Fruit fly (Drosophila melanogaster) whole organism, embryonic: ENCODE data around the gene CG43915.

Experiments
- CG10267 ChIP-seq: fragments of 200-800 bp; sonication (Bioruptor generic); optimal IDR thresholded peaks from 2 replicates; lab custom pipeline; 2018; ENCODE audit warnings: missing biosample characterization, mild to moderate bottlenecking, missing genetic modification characterization, moderate library complexity
- CG10274 ChIP-seq: fragments of 200-800 bp; sonication (Bioruptor generic); optimal IDR thresholded peaks from 3 replicates; lab custom pipeline; 2017; ENCODE audit warnings: missing biosample characterization, mild to moderate bottlenecking, missing genetic modification characterization
- CG12659 ChIP-seq: fragments of 200-800 bp; sonication (Bioruptor generic); optimal IDR thresholded peaks from 3 replicates; lab custom pipeline; 2017; ENCODE audit warnings: mild to moderate bottlenecking, missing biosample characterization, missing genetic modification reagents, missing genetic modification characterization
- CG14667 ChIP-seq: fragments of 200-800 bp; sonication (Bioruptor generic); IDR thresholded peaks from 2 replicates; pipeline ENCODE4 v1.3.6; 2022; ENCODE audit warnings: missing biosample characterization, missing genetic modification characterization
- CG1529 ChIP-seq: fragments of 200-800 bp; sonication (Bioruptor generic); optimal IDR thresholded peaks from 3 replicates; lab custom pipeline; 2018; ENCODE audit warnings: missing biosample characterization, missing genetic modification characterization
- CG15696 ChIP-seq: fragments of 200-800 bp; sonication (Bioruptor generic); optimal IDR thresholded peaks from 2 replicates; lab custom pipeline; 2019; ENCODE audit warnings: missing biosample characterization, mild to moderate bottlenecking, missing genetic modification characterization, moderate library complexity
- CG17328 ChIP-seq: fragments of 200-800 bp; sonication (Bioruptor generic); IDR thresholded peaks from 2 replicates; pipeline ENCODE4 v1.3.6; 2022; ENCODE audit warnings: missing biosample characterization, missing genetic modification characterization
- CG1792 ChIP-seq: fragments of 200-800 bp; sonication (Bioruptor generic); optimal IDR thresholded peaks from 2 replicates; lab custom pipeline; 2016; ENCODE audit warnings: missing biosample characterization, missing genetic modification characterization
- CG2202 ChIP-seq: fragments of 200-800 bp; sonication (Bioruptor generic); optimal IDR thresholded peaks from 2 replicates; lab custom pipeline; 2018; ENCODE audit warnings: missing biosample characterization, mild to moderate bottlenecking, missing genetic modification characterization
- CG2875 ChIP-seq: fragments of 200-800 bp; sonication (Bioruptor generic); optimal IDR thresholded peaks from 2 replicates; lab custom pipeline; 2017; ENCODE audit warnings: missing biosample characterization, mild to moderate bottlenecking, missing genetic modification characterization, missing genetic modification reagents
- CG2889 ChIP-seq: fragments of 200-800 bp; sonication (Bioruptor generic); IDR thresholded peaks from 3 replicates; pipeline ENCODE4 v1.3.6; 2022; ENCODE audit warnings: missing biosample characterization, missing genetic modification characterization
- CG32532 ChIP-seq: fragments of 200-800 bp; sonication (Bioruptor generic); IDR thresholded peaks from 2 replicates; pipeline ENCODE4 v1.3.6; 2022; ENCODE audit warnings: missing biosample characterization, missing genetic modification characterization
- CG6683 ChIP-seq: fragments of 200-800 bp; sonication (Bioruptor generic); optimal IDR thresholded peaks from 2 replicates; lab custom pipeline; 2017; ENCODE audit warnings: missing biosample characterization, mild to moderate bottlenecking, missing genetic modification characterization, missing genetic modification reagents
- CG9817 ChIP-seq: fragments of 200-800 bp; sonication (Bioruptor generic); optimal IDR thresholded peaks from 2 replicates; lab custom pipeline; 2018; ENCODE audit warnings: missing biosample characterization, mild to moderate bottlenecking, missing genetic modification characterization, moderate library complexity
- CoRest ChIP-seq: fragments of 200-800 bp; sonication (Bioruptor generic); optimal IDR thresholded peaks from 3 replicates; lab custom pipeline; 2018; ENCODE audit warnings: missing biosample characterization, mild to moderate bottlenecking, missing genetic modification characterization, moderate library complexity
- Dad ChIP-seq: fragments of 200-800 bp; sonication (Bioruptor generic); optimal IDR thresholded peaks from 3 replicates; lab custom pipeline; 2016; ENCODE audit warnings: missing biosample characterization, missing genetic modification characterization
- Dll ChIP-seq: fragments of 200-800 bp; sonication (Bioruptor generic); IDR thresholded peaks from 4 replicates; pipeline ENCODE4 v1.3.6; 2022; ENCODE audit warnings: missing biosample characterization, missing genetic modification characterization; ENCODE audit not compliant: partially characterized antibody
- Doc2 ChIP-seq: fragments of 200-800 bp; sonication (Bioruptor generic); IDR thresholded peaks from 2 replicates; pipeline ENCODE4 v1.3.6; 2022; ENCODE audit warnings: missing biosample characterization, missing genetic modification characterization
- H15 ChIP-seq: fragments of 200-800 bp; sonication (Bioruptor generic); IDR thresholded peaks from 3 replicates; pipeline ENCODE4 v1.3.6; 2022; ENCODE audit warnings: missing biosample characterization, missing genetic modification characterization
- HLHmδ ChIP-seq: fragments of 200-800 bp; sonication (Bioruptor generic); optimal IDR thresholded peaks from 2 replicates; lab custom pipeline; 2018; ENCODE audit warnings: missing biosample characterization, mild to moderate bottlenecking, missing genetic modification characterization, moderate library complexity
- Hr3 ChIP-seq: fragments of 200-800 bp; sonication (Bioruptor generic); optimal IDR thresholded peaks from 3 replicates; lab custom pipeline; 2016; ENCODE audit warnings: missing biosample characterization, missing genetic modification characterization
- Hr78 ChIP-seq, 2 experiments: fragments of 200-800 bp in 1 of 2; fragments of >200 bp in 1 of 2; sonication (Bioruptor generic) in 1 of 2; optimal IDR thresholded peaks; 2 replicates each; lab custom pipeline; 2017 to 2019; ENCODE audit warnings: missing biosample characterization in 2 of 2, missing genetic modification characterization in 2 of 2, mild to moderate bottlenecking in 1 of 2, moderate library complexity in 1 of 2
- Jarid2 ChIP-seq: fragments of 200-800 bp; sonication (Bioruptor generic); optimal IDR thresholded peaks from 3 replicates; lab custom pipeline; 2017; ENCODE audit warnings: mild to moderate bottlenecking, missing biosample characterization, missing genetic modification reagents, missing genetic modification characterization
- Lim3 ChIP-seq: fragments of 200-800 bp; sonication (Bioruptor generic); IDR thresholded peaks from 2 replicates; pipeline ENCODE4 v1.3.6; 2022; ENCODE audit warnings: missing biosample characterization, missing genetic modification characterization
- Max ChIP-seq: fragments of 200-800 bp; sonication (Bioruptor generic); optimal IDR thresholded peaks from 2 replicates; lab custom pipeline; 2016; ENCODE audit warnings: missing biosample characterization, mild to moderate bottlenecking, missing genetic modification characterization
- Nf-YC ChIP-seq: fragments of 200-800 bp; optimal IDR thresholded peaks from 3 replicates; lab custom pipeline; 2019; ENCODE audit warnings: missing biosample characterization, mild to moderate bottlenecking, missing genetic modification characterization, moderate library complexity
- Oaz ChIP-seq: fragments of 200-800 bp; sonication (Bioruptor generic); IDR thresholded peaks from 2 replicates; pipeline ENCODE4 v1.3.6; 2022; ENCODE audit warnings: missing biosample characterization, missing genetic modification characterization
- Oli ChIP-seq: fragments of 200-800 bp; sonication (Bioruptor generic); optimal IDR thresholded peaks from 2 replicates; lab custom pipeline; 2018; ENCODE audit warnings: missing biosample characterization, mild to moderate bottlenecking, missing genetic modification characterization, moderate library complexity
- PHDP ChIP-seq: fragments of 200-800 bp; sonication (Bioruptor generic); optimal IDR thresholded peaks from 3 replicates; lab custom pipeline; 2018; ENCODE audit warnings: missing biosample characterization, mild to moderate bottlenecking, missing genetic modification characterization, moderate library complexity
- amos ChIP-seq: fragments of 200-800 bp; sonication (Bioruptor generic); IDR thresholded peaks from 2 replicates; pipeline ENCODE4 v1.3.6; 2022; ENCODE audit warnings: missing biosample characterization, missing genetic modification characterization; ENCODE audit not compliant: partially characterized antibody
- ara ChIP-seq: fragments of 200-800 bp; sonication (Bioruptor generic); IDR thresholded peaks from 2 replicates; pipeline ENCODE4 v1.3.6; 2022; ENCODE audit warnings: missing biosample characterization, missing genetic modification characterization
- cad ChIP-seq: fragments of >200 bp; optimal IDR thresholded peaks from 2 replicates; lab custom pipeline; 2017; ENCODE audit warnings: missing biosample characterization, missing genetic modification characterization
- dmrt11E ChIP-seq: fragments of 200-800 bp; sonication (Bioruptor generic); optimal IDR thresholded peaks from 3 replicates; lab custom pipeline; 2018; ENCODE audit warnings: missing biosample characterization, mild to moderate bottlenecking, missing genetic modification characterization, moderate library complexity
- eve ChIP-seq, 2 experiments: fragments of >200 bp; optimal IDR thresholded peaks; 2 replicates each; lab custom pipeline; 2017; ENCODE audit warnings: missing biosample characterization in 2 of 2, missing genetic modification characterization in 2 of 2
- fd102C ChIP-seq: fragments of 200-800 bp; sonication (Bioruptor generic); optimal IDR thresholded peaks from 2 replicates; lab custom pipeline; 2018; ENCODE audit warnings: missing biosample characterization, mild to moderate bottlenecking, missing genetic modification characterization, moderate library complexity
- fd3F ChIP-seq: fragments of 200-800 bp; sonication (Bioruptor generic); optimal IDR thresholded peaks from 2 replicates; lab custom pipeline; 2018; ENCODE audit warnings: missing biosample characterization, mild to moderate bottlenecking, missing genetic modification characterization, moderate library complexity
- fu2 ChIP-seq: fragments of 200-800 bp; sonication (Bioruptor generic); optimal IDR thresholded peaks from 2 replicates; lab custom pipeline; 2016; ENCODE audit warnings: missing biosample characterization, missing genetic modification characterization
- hb ChIP-seq: fragments of 200-800 bp; sonication (Bioruptor generic); IDR thresholded peaks from 3 replicates; pipeline ENCODE4 v1.3.6; 2022; ENCODE audit warnings: missing biosample characterization, missing genetic modification characterization; ENCODE audit not compliant: partially characterized antibody
- hbn ChIP-seq: fragments of 200-800 bp; sonication (Bioruptor generic); IDR thresholded peaks from 2 replicates; pipeline ENCODE4 v1.3.6; 2022; ENCODE audit warnings: missing biosample characterization, missing genetic modification characterization; ENCODE audit not compliant: partially characterized antibody
- ind ChIP-seq: fragments of 200-800 bp; sonication (Bioruptor generic); optimal IDR thresholded peaks from 3 replicates; lab custom pipeline; 2016; ENCODE audit warnings: missing biosample characterization, missing genetic modification characterization
- jing ChIP-seq: fragments of 200-800 bp; sonication (Bioruptor generic); optimal IDR thresholded peaks from 2 replicates; lab custom pipeline; 2018; ENCODE audit warnings: missing biosample characterization, mild to moderate bottlenecking, missing genetic modification characterization
- kay ChIP-seq: fragments of 200-800 bp; sonication (Bioruptor generic); optimal IDR thresholded peaks from 2 replicates; lab custom pipeline; 2016; ENCODE audit warnings: missing biosample characterization, missing genetic modification characterization
- kni ChIP-seq: fragments of 200-800 bp; sonication (Bioruptor generic); optimal IDR thresholded peaks from 3 replicates; lab custom pipeline; 2017; ENCODE audit warnings: mild to moderate bottlenecking, missing biosample characterization, missing genetic modification reagents, missing genetic modification characterization
- knrl ChIP-seq: fragments of 200-800 bp; sonication (Bioruptor generic); IDR thresholded peaks from 3 replicates; pipeline ENCODE4 v1.3.6; 2022; ENCODE audit warnings: missing biosample characterization, missing genetic modification characterization; ENCODE audit not compliant: partially characterized antibody
- odd ChIP-seq: fragments of 200-800 bp; sonication (Bioruptor generic); optimal IDR thresholded peaks from 2 replicates; lab custom pipeline; 2017; ENCODE audit warnings: missing biosample characterization, mild to moderate bottlenecking, missing genetic modification characterization
- pb ChIP-seq: fragments of 200-800 bp; sonication (Bioruptor generic); optimal IDR thresholded peaks from 3 replicates; lab custom pipeline; 2016; ENCODE audit warnings: missing biosample characterization, missing genetic modification characterization
- phol ChIP-seq: fragments of 200-800 bp; sonication (Bioruptor generic); optimal IDR thresholded peaks from 3 replicates; lab custom pipeline; 2018; ENCODE audit warnings: missing biosample characterization, mild to moderate bottlenecking, missing genetic modification characterization, moderate library complexity
- scrt ChIP-seq: fragments of 200-800 bp; sonication (Bioruptor generic); optimal IDR thresholded peaks from 2 replicates; lab custom pipeline; 2018; ENCODE audit warnings: missing biosample characterization, mild to moderate bottlenecking, missing genetic modification characterization, moderate library complexity
- tin ChIP-seq: fragments of 200-800 bp; sonication (Bioruptor generic); optimal IDR thresholded peaks from 3 replicates; lab custom pipeline; 2016; ENCODE audit warnings: missing biosample characterization, missing genetic modification characterization

Gene CG43915

dm6 chr3L:3983466-3983946 is 10.8 kb downstream of the CG43915 start, which contains the start of gene scrt (continued):
- no peak for TF ChIP-seq HLHmδ (GFP tag; lab: Kevin White, UChicago)
- TF ChIP-seq CG2889: no peak
- peak; percentile 1 for TF ChIP-seq CG1529 (GFP tag; lab: Kevin White, UChicago)
- TF ChIP-seq hb (GFP tag; lab: Robert Waterston, UW): 0 out of 3 replicates have a peak, but pooled peaks have one; percentile 39
- peak; percentile 79 for TF ChIP-seq ara (GFP tag; lab: Robert Waterston, UW)
- TF ChIP-seq Nf-YC (tag; lab: Kevin White, UChicago): no peak
- TF ChIP-seq Dll (GFP tag; lab: Robert Waterston, UW): peak; percentile 68; the same call in 3 of the 4 replicates
- no peak for TF ChIP-seq Hr78 (GFP tag; optimal IDR thresholded peaks at IDR 0.05; lab: Kevin White, UChicago)
- TF ChIP-seq odd: no peak
- 0 out of 2 replicates have a peak, but pooled peaks have one; percentile 21 for TF ChIP-seq Oaz (GFP tag; lab: Robert Waterston, UW)
- TF ChIP-seq kay: peak; percentile 3
- TF ChIP-seq fd102C: peak; percentile 34
- no peak for TF ChIP-seq Doc2 (GFP tag; lab: Robert Waterston, UW)
- no peak for TF ChIP-seq CG2875 (GFP tag; lab: Kevin White, UChicago)
- TF ChIP-seq Jarid2 (GFP tag; lab: Kevin White, UChicago): peak; percentile 44
- TF ChIP-seq ind (GFP tag; lab: Kevin White, UChicago): no peak
- peak; percentile 41 for TF ChIP-seq kni (GFP tag; lab: Kevin White, UChicago)
- peak; percentile 79 for TF ChIP-seq CG1792 (GFP tag; lab: Kevin White, UChicago)
- TF ChIP-seq Hr3 (GFP tag; lab: Kevin White, UChicago): peak; percentile 20
- peak; percentile 91 for TF ChIP-seq dmrt11E (tag; lab: Kevin White, UChicago)
- peak; percentile 9 for TF ChIP-seq tin (GFP tag; lab: Kevin White, UChicago)
- peak in 1 of 2 experiments; percentile 8 for TF ChIP-seq eve (GFP tag; optimal IDR thresholded peaks at IDR 0.05; lab: Kevin White, UChicago)
- peak; percentile 35 for TF ChIP-seq CG12659 (GFP tag; lab: Kevin White, UChicago)
- peak; percentile 100 for TF ChIP-seq scrt (GFP tag; lab: Kevin White, UChicago)
- TF ChIP-seq CG9817: peak; percentile 11
- TF ChIP-seq CG10274 (GFP tag; lab: Kevin White, UChicago): no peak
- peak; percentile 14 for TF ChIP-seq Max
- 0 out of 3 replicates have a peak, but pooled peaks have one; percentile 47 for TF ChIP-seq H15 (GFP tag; lab: Robert Waterston, UW)
- peak; percentile 29 for TF ChIP-seq jing (GFP tag; lab: Kevin White, UChicago)
- TF ChIP-seq CG15696 (tag; lab: Kevin White, UChicago): peak; percentile 94
- TF ChIP-seq pb: no peak
- TF ChIP-seq knrl (GFP tag; lab: Robert Waterston, UW): peak; percentile 72; the same call in 2 of the 3 replicates
- peak; percentile 8 for TF ChIP-seq CG2202 (tag; lab: Kevin White, UChicago)
- no peak for TF ChIP-seq cad
- peak; percentile 39 for TF ChIP-seq Dad (GFP tag; lab: Kevin White, UChicago)
- TF ChIP-seq hbn (GFP tag; lab: Robert Waterston, UW): no peak
- TF ChIP-seq CoRest (tag; lab: Kevin White, UChicago): peak; percentile 54
- 0 out of 2 replicates have a peak, but pooled peaks have one; percentile 33 for TF ChIP-seq CG17328
- TF ChIP-seq amos (GFP tag; lab: Robert Waterston, UW): peak; percentile 51
- no peak for TF ChIP-seq fd3F
- TF ChIP-seq CG6683 (GFP tag; lab: Kevin White, UChicago): peak; percentile 28
- no peak; the same call in 1 of the 2 replicates for TF ChIP-seq CG14667 (GFP tag; lab: Robert Waterston, UW)
- TF ChIP-seq fu2 (GFP tag; lab: Kevin White, UChicago): no peak
- TF ChIP-seq PHDP (tag; lab: Kevin White, UChicago): peak; percentile 73
- TF ChIP-seq Lim3: 0 out of 2 replicates have a peak, but pooled peaks have one; percentile 32
- TF ChIP-seq Oli (tag; lab: Kevin White, UChicago): peak; percentile 12
- TF ChIP-seq phol (tag; lab: Kevin White, UChicago): peak; percentile 86
- TF ChIP-seq CG10267 (tag; lab: Kevin White, UChicago): peak; percentile 59
- TF ChIP-seq CG32532 (GFP tag; lab: Robert Waterston, UW): no peak
